Worm (Caenorhabditis elegans): ENCODE measurements around the gene eif-3.B.

DNA sequence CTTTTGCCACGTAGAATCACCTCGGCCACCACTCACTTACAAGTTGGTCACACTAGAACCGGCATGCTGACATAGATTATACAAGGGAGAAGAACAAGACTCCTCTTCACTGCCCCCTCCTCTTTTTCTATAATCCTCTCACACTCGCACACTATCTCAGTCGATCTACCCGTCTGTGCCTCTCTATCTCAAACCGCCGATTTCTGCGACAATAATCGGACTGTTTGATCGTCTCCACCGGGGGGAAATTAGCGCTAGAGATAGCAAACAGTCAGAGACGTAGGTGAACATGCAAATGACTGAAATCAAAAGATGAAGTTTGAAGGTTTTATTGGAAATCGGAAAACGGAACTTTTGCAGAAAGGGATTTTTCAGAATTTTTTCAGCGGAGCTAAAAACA lies 27.2 kb downstream of the eif-3.B start:
- no peak for TF ChIP-seq nhr-76 (tag; optimal IDR thresholded peaks at IDR 0.05)
- no peak for TF ChIP-seq drap-1 (GFP tag; optimal IDR thresholded peaks at IDR 0.05)
- no peak for TF ChIP-seq ces-1 (GFP tag; optimal IDR thresholded peaks at IDR 0.05)
- TF ChIP-seq nhr-28 (tag; optimal IDR thresholded peaks at IDR 0.05): no peak
- no peak for TF ChIP-seq snpc-4 (tag; optimal IDR thresholded peaks at IDR 0.05)
